Fruit fly (Drosophila melanogaster): ENCODE data around the gene CG44014.
A peak's percentile ranks its signal among the peaks of the same experiment; 100 is the strongest.

Gene CG44014

dm6 chr3R:15547827-15548517 is 39.3 kb upstream of the CG44014 start, which contains the start of gene AOX3 (continued):
- TF ChIP-seq slbo (GFP tag; IDR thresholded peaks at IDR 0.05) (peak; percentile 68), Atf6 (GFP tag; IDR thresholded peaks at IDR 0.05) (peak; percentile 10; the same call in 1 of the 2 replicates), cwo (GFP tag; optimal IDR thresholded peaks at IDR 0.05) (peak; percentile 93), CG16815 (GFP tag; optimal IDR thresholded peaks at IDR 0.05) (peak; percentile 30), zfh1 (GFP tag; IDR thresholded peaks at IDR 0.05) (no peak), Pdp1 (GFP tag; optimal IDR thresholded peaks at IDR 0.05) (peak; percentile 12 to 84), row (GFP tag; IDR thresholded peaks at IDR 0.05) (peak; percentile 62), CG15073 (GFP tag; optimal IDR thresholded peaks at IDR 0.05) (no peak), NFAT (GFP tag; IDR thresholded peaks at IDR 0.05) (0 out of 2 replicates have a peak, but pooled peaks have one; percentile 32), CG4617 (GFP tag; optimal IDR thresholded peaks at IDR 0.05; ENCODE audit: borderline replicate concordance) (no peak), Dip3 (GFP tag; optimal IDR thresholded peaks at IDR 0.05) (peak; percentile 52), caup (GFP tag; optimal IDR thresholded peaks at IDR 0.05; ENCODE audit: severe bottlenecking) (peak; percentile 4), CG7839 (tag; optimal IDR thresholded peaks at IDR 0.05) (peak; percentile 39), fd3F (GFP tag; optimal IDR thresholded peaks at IDR 0.05) (no peak), CG2120 (GFP tag; optimal IDR thresholded peaks at IDR 0.05) (peak; percentile 61), Rfx (GFP tag; IDR thresholded peaks at IDR 0.05) (peak; percentile 44; the same call in 1 of the 2 replicates), Opbp (GFP tag; IDR thresholded peaks at IDR 0.05; ENCODE audit: partially characterized antibody) (no peak), D19A (tag; optimal IDR thresholded peaks at IDR 0.05) (peak; percentile 86), Abd-B (GFP tag; optimal IDR thresholded peaks at IDR 0.05) (peak; percentile 13), CG9727 (GFP tag; optimal IDR thresholded peaks at IDR 0.05) (peak; percentile 39), CG10274 (GFP tag; optimal IDR thresholded peaks at IDR 0.05) (peak; percentile 90), unpg (GFP tag; optimal IDR thresholded peaks at IDR 0.05) (peak; percentile 21), crc (GFP tag; optimal IDR thresholded peaks at IDR 0.05) (no peak), bowl (GFP tag; IDR thresholded peaks at IDR 0.05) (no peak), Gug (GFP tag; IDR thresholded peaks at IDR 0.05) (no peak), CG6791 (GFP tag; IDR thresholded peaks at IDR 0.05; ENCODE audit: partially characterized antibody) (no peak), twi (tag; optimal IDR thresholded peaks at IDR 0.05) (no peak), Taf1 (GFP tag; IDR thresholded peaks at IDR 0.05) (peak; percentile 8; the same call in 1 of the 2 replicates), CG32532 (GFP tag; IDR thresholded peaks at IDR 0.05) (peak; percentile 52; the same call in 1 of the 2 replicates), CG3163 (GFP tag; optimal IDR thresholded peaks at IDR 0.05) (peak; percentile 70), HHEX (GFP tag; optimal IDR thresholded peaks at IDR 0.05) (peak; percentile 27), esg (GFP tag; conservative IDR thresholded peaks at IDR 0.05) (0 out of 2 replicates have a peak, but pooled peaks have one; percentile 21), pan (optimal IDR thresholded peaks at IDR 0.05) (no peak), pan (GFP tag; optimal IDR thresholded peaks at IDR 0.05 in 1 of 2, IDR thresholded peaks at IDR 0.05 in 1 of 2) (peak in 1 of 2 experiments; percentile 35), Hmr (GFP tag; optimal IDR thresholded peaks at IDR 0.05) (peak; percentile 59), CG13775 (GFP tag; optimal IDR thresholded peaks at IDR 0.05) (peak; percentile 35), sens (GFP tag) (peak; percentile 57), dysf (GFP tag; IDR thresholded peaks at IDR 0.05) (peak; percentile 37; the same call in 1 of the 3 replicates), Bdp1 (GFP tag; optimal IDR thresholded peaks at IDR 0.05) (no peak), jing (GFP tag; optimal IDR thresholded peaks at IDR 0.05) (no peak), tio (GFP tag; optimal IDR thresholded peaks at IDR 0.05) (no peak), Dad (GFP tag; optimal IDR thresholded peaks at IDR 0.05) (no peak), CG43689 (GFP tag; IDR thresholded peaks at IDR 0.05) (no peak), Eip74EF (GFP tag; optimal IDR thresholded peaks at IDR 0.05) (no peak), Hr51 (GFP tag; optimal IDR thresholded peaks at IDR 0.05) (peak in 1 of 2 experiments; percentile 32)

All from whole organism, embryonic.